Fruit fly (Drosophila melanogaster) whole organism, wandering third instar larva: ENCODE data around the gene Timp.

Experiments
- Abd-B ChIP-seq: fragments of >200 bp; optimal IDR thresholded peaks from 2 replicates; lab custom pipeline; 2017; ENCODE audit warnings: missing biosample characterization, missing genetic modification characterization
- CG9705 ChIP-seq: fragments of 200-800 bp; sonication (Bioruptor generic); optimal IDR thresholded peaks from 2 replicates; lab custom pipeline; 2018; ENCODE audit warnings: missing biosample characterization, mild to moderate bottlenecking, missing genetic modification characterization
- Hr78 ChIP-seq: fragments of >200 bp; optimal IDR thresholded peaks from 2 replicates; lab custom pipeline; 2017; ENCODE audit warnings: missing biosample characterization, missing genetic modification characterization
- Hr83 ChIP-seq: fragments of 200-300 bp; sonication (Bioruptor generic); optimal IDR thresholded peaks from 2 replicates; lab custom pipeline; 2016; ENCODE audit warnings: missing biosample characterization, mild to moderate bottlenecking, missing genetic modification characterization, moderate library complexity; ENCODE audit not compliant: poor library complexity, severe bottlenecking
- Mio ChIP-seq: sonication (Bioruptor generic); optimal IDR thresholded peaks from 2 replicates; lab custom pipeline; 2016; ENCODE audit warnings: missing biosample characterization, missing genetic modification characterization
- Rel ChIP-seq, 2 experiments: fragments of 200-800 bp; sonication (Bioruptor generic) in 1 of 2; optimal IDR thresholded peaks; 2 replicates in 1 of 2; 3 replicates in 1 of 2; lab custom pipeline; 2016 to 2019; ENCODE audit warnings: mild to moderate bottlenecking in 2 of 2, missing biosample characterization in 2 of 2, missing genetic modification characterization in 2 of 2, moderate library complexity in 1 of 2
- br ChIP-seq: fragments of 200-800 bp; sonication (Bioruptor generic); optimal IDR thresholded peaks from 2 replicates; lab custom pipeline; 2016; ENCODE audit warnings: missing biosample characterization, missing genetic modification characterization
- lola ChIP-seq: fragments of >200 bp; optimal IDR thresholded peaks from 2 replicates; lab custom pipeline; 2017; ENCODE audit warnings: missing biosample characterization, missing genetic modification characterization
- psq ChIP-seq: fragments of 200-800 bp; sonication (Bioruptor generic); optimal IDR thresholded peaks from 3 replicates; lab custom pipeline; 2017; ENCODE audit warnings: missing biosample characterization, mild to moderate bottlenecking, missing genetic modification characterization, moderate library complexity
- sage ChIP-seq: fragments of 200-800 bp; sonication (Bioruptor generic); optimal IDR thresholded peaks from 2 replicates; lab custom pipeline; 2016; ENCODE audit warnings: missing biosample characterization, mild to moderate bottlenecking, missing genetic modification characterization
- sv ChIP-seq: fragments of 200-800 bp; sonication (Bioruptor generic); optimal IDR thresholded peaks from 3 replicates; lab custom pipeline; 2016; ENCODE audit warnings: missing biosample characterization, missing genetic modification characterization
- usp ChIP-seq: fragments of >200 bp; optimal IDR thresholded peaks from 2 replicates; lab custom pipeline; 2017; ENCODE audit warnings: missing biosample characterization, missing genetic modification characterization

DNA sequence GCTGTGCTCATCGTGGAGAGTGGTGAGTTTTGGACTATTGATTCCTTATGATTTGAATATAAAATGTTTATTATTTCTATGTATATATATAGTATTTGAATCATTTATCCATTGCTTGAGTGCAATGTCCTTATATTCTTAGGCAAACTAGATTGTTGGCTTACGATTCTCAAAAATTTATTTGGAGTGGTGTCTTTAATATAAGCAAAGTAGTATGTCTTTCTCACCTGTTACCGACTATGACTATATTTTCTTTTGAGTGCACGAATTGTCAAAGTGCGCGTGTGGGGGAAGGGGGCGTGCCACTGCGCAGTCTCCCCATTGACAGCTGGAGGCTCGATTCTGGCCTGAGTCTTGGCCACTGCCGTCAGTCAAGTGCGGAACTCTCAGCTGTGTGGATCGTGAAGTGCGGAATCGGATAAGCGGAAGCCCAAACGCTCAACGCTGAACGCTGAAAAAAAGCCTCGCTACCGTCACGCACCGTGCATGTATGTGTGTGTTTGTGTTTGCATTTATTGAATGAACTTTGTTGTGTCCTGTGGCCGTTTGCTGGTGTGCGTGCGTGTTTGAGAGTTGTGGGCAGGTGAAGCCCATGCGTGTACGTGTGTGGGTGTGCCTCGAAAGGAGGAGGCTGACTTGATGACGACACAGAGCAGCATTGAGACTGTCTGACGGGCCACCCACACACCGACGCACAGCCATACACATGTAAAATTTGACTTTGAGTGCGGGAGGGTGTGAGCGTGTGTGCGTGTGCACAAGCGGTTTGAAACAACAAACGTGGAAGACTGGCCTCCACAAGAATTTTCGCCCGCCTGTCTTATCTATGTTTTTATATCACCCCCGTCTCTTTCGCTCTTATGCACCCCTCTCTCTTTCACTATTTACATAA lies 13.6 kb upstream of the Timp start:
- no peak for TF ChIP-seq sv (GFP tag; lab: Kevin White, UChicago)
- no peak for TF ChIP-seq Mio (GFP tag; lab: Kevin White, UChicago)
- TF ChIP-seq lola (GFP tag; lab: Kevin White, UChicago) = no peak
- no peak for TF ChIP-seq sage (GFP tag; lab: Kevin White, UChicago)
- no peak for TF ChIP-seq CG9705
- TF ChIP-seq Hr83 = no peak
- TF ChIP-seq Rel (GFP tag; optimal IDR thresholded peaks at IDR 0.05; lab: Kevin White, UChicago) = no peak
- no peak for TF ChIP-seq Rel (tag; optimal IDR thresholded peaks at IDR 0.05; lab: Kevin White, UChicago)
- TF ChIP-seq usp = no peak
- no peak for TF ChIP-seq Hr78
- no peak for TF ChIP-seq br (GFP tag; lab: Kevin White, UChicago)
- no peak for TF ChIP-seq Abd-B
- TF ChIP-seq psq (GFP tag; lab: Kevin White, UChicago) = no peak
